Fruit fly (Drosophila melanogaster) whole organism, prepupa: ENCODE data around the gene Es2.
A peak's percentile ranks its signal among the peaks of the same experiment; 100 is the strongest.

ENCODE experiments used
- CG10631 ChIP-seq: fragments of 200-800 bp; sonication (Bioruptor generic); optimal IDR thresholded peaks from 2 replicates; lab custom pipeline; 2016; ENCODE audit warnings: missing biosample characterization, missing genetic modification characterization
- CG10669 ChIP-seq: fragments of 200-800 bp; sonication (Bioruptor generic); optimal IDR thresholded peaks from 3 replicates; lab custom pipeline; 2018; ENCODE audit warnings: missing biosample characterization, mild to moderate bottlenecking, missing genetic modification characterization, moderate library complexity
- CG11902 ChIP-seq: fragments of 200-800 bp; sonication (Bioruptor generic); optimal IDR thresholded peaks from 3 replicates; lab custom pipeline; 2016; ENCODE audit warnings: missing biosample characterization, missing genetic modification characterization
- CG1621 ChIP-seq: fragments of 200-800 bp; sonication (Bioruptor generic); optimal IDR thresholded peaks from 3 replicates; lab custom pipeline; 2018; ENCODE audit warnings: missing biosample characterization, mild to moderate bottlenecking, missing genetic modification characterization
- CG16779 ChIP-seq: fragments of 200-800 bp; sonication (Bioruptor generic); optimal IDR thresholded peaks from 3 replicates; lab custom pipeline; 2017; ENCODE audit warnings: missing biosample characterization, mild to moderate bottlenecking, missing genetic modification characterization
- CG3032 ChIP-seq: fragments of 200-800 bp; optimal IDR thresholded peaks from 2 replicates; lab custom pipeline; 2019; ENCODE audit warnings: missing biosample characterization, mild to moderate bottlenecking, missing genetic modification characterization, moderate library complexity
- CG31627 ChIP-seq: fragments of 200-800 bp; sonication (Bioruptor generic); optimal IDR thresholded peaks from 3 replicates; lab custom pipeline; 2016; ENCODE audit warnings: missing biosample characterization, missing genetic modification characterization
- CG32006 ChIP-seq: fragments of 200-800 bp; sonication (Bioruptor generic); optimal IDR thresholded peaks from 3 replicates; lab custom pipeline; 2017; ENCODE audit warnings: missing biosample characterization, mild to moderate bottlenecking, missing genetic modification characterization
- CG34406 ChIP-seq: fragments of 200-800 bp; sonication (Bioruptor generic); optimal IDR thresholded peaks from 3 replicates; lab custom pipeline; 2016; ENCODE audit warnings: missing biosample characterization, missing genetic modification characterization
- CG3919 ChIP-seq: fragments of 200-800 bp; sonication (Bioruptor generic); optimal IDR thresholded peaks from 3 replicates; lab custom pipeline; 2016; ENCODE audit warnings: missing biosample characterization, missing genetic modification characterization
- CG4318 ChIP-seq: fragments of 200-800 bp; sonication (Bioruptor generic); optimal IDR thresholded peaks from 3 replicates; lab custom pipeline; 2017; ENCODE audit warnings: missing biosample characterization, mild to moderate bottlenecking, missing genetic modification characterization
- CG6163 ChIP-seq: fragments of 200-800 bp; sonication (Bioruptor generic); IDR thresholded peaks from 3 replicates; pipeline ENCODE4 v1.3.6; 2022; ENCODE audit warnings: missing biosample characterization, missing genetic modification characterization
- CG6276 ChIP-seq: fragments of 200-800 bp; sonication (Bioruptor generic); optimal IDR thresholded peaks from 2 replicates; lab custom pipeline; 2017; ENCODE audit warnings: missing biosample characterization, mild to moderate bottlenecking, missing genetic modification characterization
- CG6808 ChIP-seq: fragments of 200-800 bp; sonication (Bioruptor generic); optimal IDR thresholded peaks from 3 replicates; lab custom pipeline; 2017; ENCODE audit warnings: missing biosample characterization, missing genetic modification characterization, mild to moderate bottlenecking, moderate library complexity, missing genetic modification reagents
- CG6854 ChIP-seq: fragments of 200-800 bp; sonication (Bioruptor generic); optimal IDR thresholded peaks from 2 replicates; lab custom pipeline; 2017; ENCODE audit warnings: missing biosample characterization, mild to moderate bottlenecking, missing genetic modification characterization
- CG8319 ChIP-seq: fragments of 200-800 bp; sonication (Bioruptor generic); optimal IDR thresholded peaks from 3 replicates; lab custom pipeline; 2016; ENCODE audit warnings: missing biosample characterization, missing genetic modification characterization
- CG8632 ChIP-seq: fragments of 200-800 bp; sonication (Bioruptor generic); optimal IDR thresholded peaks from 3 replicates; lab custom pipeline; 2016; ENCODE audit warnings: missing biosample characterization, missing genetic modification characterization
- Eip75B ChIP-seq: fragments of 200-800 bp; sonication (Bioruptor generic); optimal IDR thresholded peaks from 3 replicates; lab custom pipeline; 2016; ENCODE audit warnings: missing biosample characterization, missing genetic modification characterization
- Eip78C ChIP-seq: fragments of 200-800 bp; sonication (Bioruptor generic); peaks from one replicate; lab custom pipeline; 2016; ENCODE audit warnings: missing biosample characterization, missing genetic modification characterization
- Eip93F ChIP-seq: fragments of 200-800 bp; sonication (Bioruptor generic); optimal IDR thresholded peaks from 2 replicates; lab custom pipeline; 2016; ENCODE audit warnings: missing biosample characterization, mild to moderate bottlenecking, missing genetic modification characterization
- Ets21C ChIP-seq: fragments of 200-800 bp; sonication (Bioruptor generic); optimal IDR thresholded peaks from 3 replicates; lab custom pipeline; 2016; ENCODE audit warnings: missing biosample characterization, missing genetic modification characterization
- Hr38 ChIP-seq: sonication (Bioruptor generic); optimal IDR thresholded peaks from 2 replicates; lab custom pipeline; 2016; ENCODE audit warnings: missing biosample characterization, missing genetic modification characterization
- Hr39 ChIP-seq: fragments of 200-800 bp; sonication (Bioruptor generic); optimal IDR thresholded peaks from 2 replicates; lab custom pipeline; 2016; ENCODE audit warnings: missing biosample characterization, missing genetic modification characterization
- Hr4 ChIP-seq: fragments of 200-800 bp; sonication (Bioruptor generic); optimal IDR thresholded peaks from 3 replicates; lab custom pipeline; 2016; ENCODE audit warnings: missing biosample characterization, missing genetic modification characterization
- Lpt ChIP-seq: fragments of 200-800 bp; sonication (Bioruptor generic); optimal IDR thresholded peaks from 3 replicates; lab custom pipeline; 2016; ENCODE audit warnings: missing biosample characterization, missing genetic modification characterization
- Met ChIP-seq: fragments of 200-800 bp; sonication (Bioruptor generic); optimal IDR thresholded peaks from 3 replicates; lab custom pipeline; 2016; ENCODE audit warnings: missing biosample characterization, missing genetic modification characterization
- Sox102F ChIP-seq: fragments of 200-800 bp; sonication (Bioruptor generic); optimal IDR thresholded peaks from 2 replicates; lab custom pipeline; 2016; ENCODE audit warnings: missing biosample characterization, mild to moderate bottlenecking, missing genetic modification characterization
- Sox15 ChIP-seq: fragments of 200-800 bp; sonication (Bioruptor generic); optimal IDR thresholded peaks from 3 replicates; lab custom pipeline; 2016; ENCODE audit warnings: missing biosample characterization, missing genetic modification characterization
- achi ChIP-seq: fragments of 200-800 bp; sonication (Bioruptor generic); optimal IDR thresholded peaks from 3 replicates; lab custom pipeline; 2016; ENCODE audit warnings: missing biosample characterization, missing genetic modification characterization
- acj6 ChIP-seq: fragments of 200-800 bp; sonication (Bioruptor generic); optimal IDR thresholded peaks from 3 replicates; lab custom pipeline; 2016; ENCODE audit warnings: missing biosample characterization, missing genetic modification characterization
- cyc ChIP-seq: fragments of 200-800 bp; sonication (Bioruptor generic); optimal IDR thresholded peaks from 3 replicates; lab custom pipeline; 2016; ENCODE audit warnings: missing biosample characterization, missing genetic modification characterization
- fd85E ChIP-seq: fragments of 200-800 bp; sonication (Bioruptor generic); optimal IDR thresholded peaks from 3 replicates; lab custom pipeline; 2016; ENCODE audit warnings: missing biosample characterization, missing genetic modification characterization
- lz ChIP-seq: fragments of 200-800 bp; sonication (Bioruptor generic); optimal IDR thresholded peaks from 3 replicates; lab custom pipeline; 2016; ENCODE audit warnings: missing biosample characterization, missing genetic modification characterization
- net ChIP-seq: fragments of 200-800 bp; sonication (Bioruptor generic); optimal IDR thresholded peaks from 3 replicates; lab custom pipeline; 2016; ENCODE audit warnings: missing biosample characterization, missing genetic modification characterization
- pdm3 ChIP-seq: fragments of 200-800 bp; sonication (Bioruptor generic); optimal IDR thresholded peaks from 3 replicates; lab custom pipeline; 2016; ENCODE audit warnings: missing biosample characterization, missing genetic modification characterization
- salr ChIP-seq, 2 experiments: fragments of 200-800 bp; sonication (Bioruptor generic); optimal IDR thresholded peaks; 3 replicates each; lab custom pipeline; 2016 to 2018; ENCODE audit warnings: missing biosample characterization in 2 of 2, missing genetic modification characterization in 2 of 2, mild to moderate bottlenecking in 1 of 2
- spab ChIP-seq: fragments of 200-800 bp; sonication (Bioruptor generic); optimal IDR thresholded peaks from 2 replicates; lab custom pipeline; 2017; ENCODE audit warnings: missing biosample characterization, mild to moderate bottlenecking, missing genetic modification characterization, missing genetic modification reagents
- ss ChIP-seq, 2 experiments: fragments of 200-800 bp; sonication (Bioruptor generic); optimal IDR thresholded peaks; 2 replicates in 1 of 2; 3 replicates in 1 of 2; lab custom pipeline; 2017 to 2018; ENCODE audit warnings: mild to moderate bottlenecking in 2 of 2, missing biosample characterization in 2 of 2, missing genetic modification characterization in 2 of 2, moderate library complexity in 1 of 2
- topi ChIP-seq: fragments of 200-800 bp; sonication (Bioruptor generic); optimal IDR thresholded peaks from 3 replicates; lab custom pipeline; 2016; ENCODE audit warnings: missing biosample characterization, missing genetic modification characterization
- vri ChIP-seq: fragments of 200-800 bp; sonication (Bioruptor generic); optimal IDR thresholded peaks from 3 replicates; lab custom pipeline; 2016; ENCODE audit warnings: missing biosample characterization, mild to moderate bottlenecking, missing genetic modification characterization

The Es2 gene

dm6 chrX:8484778-8485177 is 23.5 kb downstream of the Es2 start:
- TF ChIP-seq CG8319 (GFP tag; lab: Kevin White, UChicago): no peak
- TF ChIP-seq cyc (GFP tag; lab: Kevin White, UChicago): no peak
- TF ChIP-seq Eip93F (GFP tag; lab: Kevin White, UChicago): no peak
- TF ChIP-seq CG16779 (tag; lab: Kevin White, UChicago): no peak
- TF ChIP-seq CG6808 (GFP tag; lab: Kevin White, UChicago): no peak

DNA sequence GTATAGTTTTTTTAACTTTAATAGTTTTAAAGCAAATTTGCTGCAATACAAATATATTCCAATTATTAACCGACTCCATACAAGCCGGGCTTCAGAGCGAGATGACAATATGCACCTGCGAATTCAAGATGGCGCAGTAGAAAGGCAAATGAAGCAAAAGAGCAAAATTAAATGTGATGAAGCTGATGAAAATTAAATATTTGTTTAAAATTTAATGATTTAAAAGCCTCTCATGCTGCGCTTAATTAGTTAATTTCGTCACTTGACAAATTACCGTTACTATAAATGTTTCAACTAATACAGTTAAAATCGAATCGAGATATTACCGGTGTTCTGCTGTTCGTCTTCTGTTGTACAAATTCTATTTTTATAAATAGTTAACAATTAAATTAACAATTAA is 27.8 kb downstream of the Es2 start, which contains the start of gene CG33181:
Gene CG33181 (plus strand): TSS at position 301 of the 400 bp plus-strand sequence.
- no peak for TF ChIP-seq Ets21C
- no peak for TF ChIP-seq CG31627 (GFP tag; lab: Kevin White, UChicago)
- no peak for TF ChIP-seq Sox15 (GFP tag; lab: Kevin White, UChicago)
- TF ChIP-seq CG10669 (GFP tag; lab: Kevin White, UChicago): no peak
- TF ChIP-seq topi (GFP tag; lab: Kevin White, UChicago): no peak
- TF ChIP-seq CG11902 (GFP tag; lab: Kevin White, UChicago): no peak
- no peak for TF ChIP-seq CG3919 (GFP tag; lab: Kevin White, UChicago)
- no peak for TF ChIP-seq fd85E (GFP tag; lab: Kevin White, UChicago)
- no peak for TF ChIP-seq CG3032 (tag; lab: Kevin White, UChicago)
- TF ChIP-seq, all 60 proteins: peak for 0

DNA sequence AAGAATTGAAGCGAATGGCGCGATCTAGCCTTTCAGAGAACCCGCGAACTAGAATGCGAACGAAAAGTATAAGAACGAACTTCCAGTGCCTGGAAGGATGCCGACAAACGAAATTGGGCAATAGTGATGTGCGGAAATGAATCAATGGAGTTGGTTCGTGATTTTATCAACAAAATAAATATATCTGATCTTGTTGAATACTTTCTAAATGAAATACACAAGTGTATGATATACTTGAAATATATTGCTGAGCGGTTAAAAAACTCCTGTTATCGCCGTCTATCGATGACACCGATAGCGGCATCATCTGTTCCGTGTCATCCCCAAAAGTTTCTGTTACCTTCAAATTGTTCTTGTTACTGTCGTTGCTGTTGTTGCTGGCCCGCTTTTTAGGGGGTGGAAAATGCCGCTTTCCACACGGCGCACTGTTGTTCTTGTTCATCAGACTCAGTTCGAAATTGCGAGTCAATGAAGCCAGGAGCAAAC is 28.2 kb downstream of the Es2 start, which contains the start of gene otu:
Gene otu (minus strand): TSS at position 51 of the 486 bp plus-strand sequence.
- TF ChIP-seq Met (GFP tag; lab: Kevin White, UChicago) (no peak), CG10631 (GFP tag; lab: Kevin White, UChicago) (no peak), CG4318 (GFP tag; lab: Kevin White, UChicago) (no peak), cyc (GFP tag; lab: Kevin White, UChicago) (no peak), CG10669 (GFP tag; lab: Kevin White, UChicago) (no peak), CG3919 (GFP tag; lab: Kevin White, UChicago) (no peak), pdm3 (no peak), CG8632 (GFP tag; lab: Kevin White, UChicago) (no peak), CG6854 (GFP tag; lab: Kevin White, UChicago) (no peak), acj6 (GFP tag; lab: Kevin White, UChicago) (no peak), achi (GFP tag; lab: Kevin White, UChicago) (no peak), Sox102F (GFP tag; lab: Kevin White, UChicago) (no peak), CG6163 (GFP tag; lab: Robert Waterston, UW) (no peak), Eip93F (GFP tag; lab: Kevin White, UChicago) (no peak), topi (GFP tag; lab: Kevin White, UChicago) (no peak), CG11902 (GFP tag; lab: Kevin White, UChicago) (no peak), CG34406 (GFP tag; lab: Kevin White, UChicago) (no peak), salr (GFP tag; optimal IDR thresholded peaks at IDR 0.05; lab: Kevin White, UChicago) (no peak)
- TF ChIP-seq, all 60 proteins: peak for 0

DNA sequence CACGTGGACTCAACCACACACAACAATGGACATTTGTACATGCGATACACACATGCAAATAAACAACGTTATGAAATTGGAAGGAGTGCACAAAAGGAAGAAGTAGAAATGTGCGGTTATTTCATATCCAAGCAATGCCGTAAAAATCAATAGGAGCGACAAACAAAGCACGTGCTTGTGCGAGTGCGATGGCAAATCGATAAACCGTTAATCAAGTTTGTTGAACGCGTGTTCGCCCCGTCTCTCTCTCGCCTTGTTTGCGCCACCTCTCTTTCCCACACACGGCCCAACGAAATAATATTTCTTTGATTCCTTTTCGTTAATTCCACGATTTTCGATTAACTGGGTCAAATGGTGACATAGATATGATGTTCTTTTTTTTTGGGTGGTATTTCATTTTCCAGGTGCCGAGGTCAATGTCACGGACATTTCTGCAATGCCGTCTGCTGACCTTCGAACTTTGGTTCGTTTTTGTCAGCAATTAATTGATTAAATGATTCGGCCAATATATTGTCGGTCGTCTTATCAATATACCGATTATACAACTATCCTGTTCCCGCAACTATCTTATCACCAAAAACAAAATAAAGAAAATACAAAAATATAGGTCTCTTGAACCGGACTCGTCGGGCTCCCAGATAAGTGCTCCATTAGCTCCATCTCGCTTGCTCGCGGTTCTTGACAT is 29.2 kb downstream of the Es2 start:
- no peak for TF ChIP-seq ss (GFP tag; optimal IDR thresholded peaks at IDR 0.05; lab: Kevin White, UChicago)
- TF ChIP-seq Eip78C: peak; percentile 47
- TF ChIP-seq vri (GFP tag; lab: Kevin White, UChicago): peak; percentile 3

- TF ChIP-seq lz (GFP tag; lab: Kevin White, UChicago): peak; percentile 27
- peak; percentile 28 for TF ChIP-seq cyc (GFP tag; lab: Kevin White, UChicago)
- no peak for TF ChIP-seq net (GFP tag; lab: Kevin White, UChicago)
- no peak for TF ChIP-seq Eip93F (GFP tag; lab: Kevin White, UChicago)
- peak; percentile 29 for TF ChIP-seq Eip75B (GFP tag; lab: Kevin White, UChicago)
- TF ChIP-seq CG6276 (GFP tag; lab: Kevin White, UChicago): no peak
- TF ChIP-seq spab (GFP tag; lab: Kevin White, UChicago): no peak
- TF ChIP-seq Sox15 (GFP tag; lab: Kevin White, UChicago): no peak
- TF ChIP-seq CG10631 (GFP tag; lab: Kevin White, UChicago): no peak
- TF ChIP-seq CG32006: no peak
- TF ChIP-seq CG6854 (GFP tag; lab: Kevin White, UChicago): no peak
- peak; percentile 42 for TF ChIP-seq Ets21C
- TF ChIP-seq Hr38 (GFP tag; lab: Kevin White, UChicago): no peak
- TF ChIP-seq CG1621 (tag; lab: Kevin White, UChicago): no peak
- TF ChIP-seq Sox102F (GFP tag; lab: Kevin White, UChicago): peak; percentile 17
- TF ChIP-seq achi (GFP tag; lab: Kevin White, UChicago): no peak
- no peak for TF ChIP-seq CG8319 (GFP tag; lab: Kevin White, UChicago)
- peak; percentile 29 for TF ChIP-seq CG31627 (GFP tag; lab: Kevin White, UChicago)
- peak; percentile 20 for TF ChIP-seq Hr39 (GFP tag; lab: Kevin White, UChicago)
- no peak for TF ChIP-seq Lpt (GFP tag; lab: Kevin White, UChicago)
- no peak for TF ChIP-seq salr (GFP tag; optimal IDR thresholded peaks at IDR 0.05; lab: Kevin White, UChicago)
- TF ChIP-seq Hr4 (GFP tag; lab: Kevin White, UChicago): peak; percentile 30
Measured at dm6 chrX:8490976-8491345, 29.7 kb downstream of the Es2 start.
